Worm (Caenorhabditis elegans) whole organism, L3 larva: ENCODE measurements around the gene srw-120.

ENCODE experiments used
- R02D3.7 ChIP-seq: fragments of 150-350 bp; optimal IDR thresholded peaks from 2 replicates; lab custom pipeline; 2014; ENCODE audit warnings: missing biosample characterization, missing genetic modification characterization
- ZK546.5 ChIP-seq: sonication (generic microtip); optimal IDR thresholded peaks from 2 replicates; lab custom pipeline; 2017; ENCODE audit warnings: missing biosample characterization, missing genetic modification characterization
- ama-1 ChIP-seq: fragments of 150-350 bp; optimal IDR thresholded peaks from 2 replicates; lab custom pipeline; 2018
- ceh-82 ChIP-seq: fragments of 150-350 bp; optimal IDR thresholded peaks from 2 replicates; lab custom pipeline; 2014; ENCODE audit warnings: missing biosample characterization, missing genetic modification characterization
- eor-1 ChIP-seq, 2 experiments: fragments of 150-350 bp; optimal IDR thresholded peaks; 2 replicates each; lab custom pipeline; 2014 to 2018; ENCODE audit warnings: missing biosample characterization in 2 of 2, missing genetic modification characterization in 2 of 2
- nfya-1 ChIP-seq: sonication (generic microtip); optimal IDR thresholded peaks from 2 replicates; lab custom pipeline; 2017; ENCODE audit warnings: missing genetic modification characterization, mild to moderate bottlenecking, missing compliant biosample characterization, antibody characterized with exemption, moderate library complexity; ENCODE audit not compliant: insufficient read depth
- nhr-67 ChIP-seq: fragments of 150-350 bp; optimal IDR thresholded peaks from 2 replicates; lab custom pipeline; 2014; ENCODE audit warnings: missing biosample characterization, missing genetic modification characterization
- nhr-76 ChIP-seq: fragments of 150-350 bp; sonication (generic microtip); optimal IDR thresholded peaks from 5 replicates; lab custom pipeline; 2014; ENCODE audit warnings: missing biosample characterization, missing genetic modification characterization
- ztf-11 ChIP-seq: fragments of 150-350 bp; optimal IDR thresholded peaks from 2 replicates; lab custom pipeline; 2014; ENCODE audit warnings: missing biosample characterization, missing genetic modification characterization
- ztf-4 ChIP-seq: fragments of 150-350 bp; optimal IDR thresholded peaks from 2 replicates; lab custom pipeline; 2014; ENCODE audit warnings: missing biosample characterization, missing genetic modification characterization

ce11 chrV:2971307-2971999 lies 24.6 kb downstream of the srw-120 start, which contains the start of gene srw-129:
- TF ChIP-seq nhr-76 (tag; lab: Kevin White, UChicago) (no peak), ceh-82 (no peak), nfya-1 (tag; lab: Kevin White, UChicago) (no peak), R02D3.7 (no peak), nhr-67 (tag; lab: Kevin White, UChicago) (no peak), ZK546.5 (tag; lab: Kevin White, UChicago) (no peak), ama-1 (lab: Kevin White, UChicago) (no peak), eor-1 (tag; optimal IDR thresholded peaks at IDR 0.05; lab: Kevin White, UChicago) (no peak), ztf-4 (tag; lab: Kevin White, UChicago) (no peak), ztf-11 (tag; lab: Kevin White, UChicago) (no peak)
